Worm (Caenorhabditis elegans) whole organism, L3 larva: ENCODE measurements around the gene F54E7.6.

Experiments
- R02D3.7 ChIP-seq: fragments of 150-350 bp; optimal IDR thresholded peaks from 2 replicates; lab custom pipeline; 2014; ENCODE audit warnings: missing biosample characterization, missing genetic modification characterization
- ZK546.5 ChIP-seq: sonication (generic microtip); optimal IDR thresholded peaks from 2 replicates; lab custom pipeline; 2017; ENCODE audit warnings: missing biosample characterization, missing genetic modification characterization
- ceh-28 ChIP-seq: fragments of 150-350 bp; optimal IDR thresholded peaks from 2 replicates; lab custom pipeline; 2014; ENCODE audit warnings: missing biosample characterization, missing genetic modification reagents, missing genetic modification characterization
- ceh-82 ChIP-seq: fragments of 150-350 bp; optimal IDR thresholded peaks from 2 replicates; lab custom pipeline; 2014; ENCODE audit warnings: missing biosample characterization, missing genetic modification characterization
- ceh-9 ChIP-seq: sonication (generic microtip); optimal IDR thresholded peaks from 2 replicates; lab custom pipeline; 2018; ENCODE audit warnings: missing biosample characterization, missing genetic modification characterization
- daf-12 ChIP-seq: fragments of 150-350 bp; optimal IDR thresholded peaks from 2 replicates; lab custom pipeline; 2014; ENCODE audit warnings: missing biosample characterization, missing genetic modification reagents, missing genetic modification characterization
- egl-27 ChIP-seq: sonication (generic microtip); optimal IDR thresholded peaks from 4 replicates; lab custom pipeline; 2017; ENCODE audit warnings: missing biosample characterization, missing genetic modification reagents, missing genetic modification characterization
- elt-1 ChIP-seq: fragments of 150-350 bp; optimal IDR thresholded peaks from 2 replicates; lab custom pipeline; 2014; ENCODE audit warnings: missing biosample characterization, missing genetic modification characterization
- elt-2 ChIP-seq: sonication (generic microtip); optimal IDR thresholded peaks from 2 replicates; lab custom pipeline; 2016; ENCODE audit warnings: missing genetic modification reagents, mild to moderate bottlenecking, missing genetic modification characterization, missing compliant biosample characterization
- elt-3 ChIP-seq, 3 experiments: fragments of 150-350 bp in 1 of 3; sonication (generic microtip) in 2 of 3; optimal IDR thresholded peaks; 2 replicates in 2 of 3; 4 replicates in 1 of 3; lab custom pipeline; 2014 to 2017; ENCODE audit warnings: missing biosample characterization in 3 of 3, missing genetic modification characterization in 3 of 3
- eor-1 ChIP-seq, 2 experiments: fragments of 150-350 bp; optimal IDR thresholded peaks; 2 replicates each; lab custom pipeline; 2014 to 2018; ENCODE audit warnings: missing biosample characterization in 2 of 2, missing genetic modification characterization in 2 of 2
- fkh-10 ChIP-seq: sonication (generic microtip); optimal IDR thresholded peaks from 2 replicates; lab custom pipeline; 2017; ENCODE audit warnings: missing biosample characterization, missing genetic modification reagents, missing genetic modification characterization
- hmg-11 ChIP-seq: sonication (generic microtip); optimal IDR thresholded peaks from 2 replicates; lab custom pipeline; 2016; ENCODE audit warnings: missing genetic modification characterization, missing compliant biosample characterization
- jun-1 ChIP-seq: fragments of 150-350 bp; optimal IDR thresholded peaks from 2 replicates; lab custom pipeline; 2014; ENCODE audit warnings: missing biosample characterization, missing genetic modification reagents, missing genetic modification characterization
- lin-39 ChIP-seq: fragments of 150-350 bp; optimal IDR thresholded peaks from 2 replicates; lab custom pipeline; 2018; ENCODE audit warnings: missing biosample characterization, missing genetic modification reagents, missing genetic modification characterization
- lsy-12 ChIP-seq: sonication (generic microtip); optimal IDR thresholded peaks from 2 replicates; lab custom pipeline; 2016; ENCODE audit warnings: mild to moderate bottlenecking, missing genetic modification characterization, missing compliant biosample characterization
- mml-1 ChIP-seq: fragments of 150-350 bp; sonication (generic microtip); optimal IDR thresholded peaks from 3 replicates; lab custom pipeline; 2014; ENCODE audit warnings: missing biosample characterization, missing genetic modification characterization
- nfya-1 ChIP-seq: sonication (generic microtip); optimal IDR thresholded peaks from 2 replicates; lab custom pipeline; 2017; ENCODE audit warnings: missing genetic modification characterization, mild to moderate bottlenecking, missing compliant biosample characterization, antibody characterized with exemption, moderate library complexity; ENCODE audit not compliant: insufficient read depth
- nhr-11 ChIP-seq: fragments of 150-350 bp; optimal IDR thresholded peaks from 2 replicates; lab custom pipeline; 2014; ENCODE audit warnings: missing biosample characterization, missing genetic modification characterization
- nhr-23 ChIP-seq: fragments of 150-350 bp; optimal IDR thresholded peaks from 2 replicates; lab custom pipeline; 2014; ENCODE audit warnings: missing biosample characterization, missing genetic modification reagents, missing genetic modification characterization
- nhr-237 ChIP-seq: fragments of 150-350 bp; optimal IDR thresholded peaks from 2 replicates; lab custom pipeline; 2014; ENCODE audit warnings: missing biosample characterization, missing genetic modification characterization
- nhr-25 ChIP-seq: sonication (generic microtip); optimal IDR thresholded peaks from 2 replicates; lab custom pipeline; 2017; ENCODE audit warnings: missing biosample characterization, missing genetic modification characterization
- nhr-28 ChIP-seq: fragments of 150-350 bp; optimal IDR thresholded peaks from 2 replicates; lab custom pipeline; 2014; ENCODE audit warnings: missing biosample characterization, missing genetic modification characterization
- nhr-76 ChIP-seq: fragments of 150-350 bp; sonication (generic microtip); optimal IDR thresholded peaks from 5 replicates; lab custom pipeline; 2014; ENCODE audit warnings: missing biosample characterization, missing genetic modification characterization
- nhr-77 ChIP-seq: fragments of 150-350 bp; optimal IDR thresholded peaks from 2 replicates; lab custom pipeline; 2014; ENCODE audit warnings: missing biosample characterization, missing genetic modification characterization
- pha-4 ChIP-seq: fragments of 150-350 bp; optimal IDR thresholded peaks from 2 replicates; lab custom pipeline; 2014; ENCODE audit warnings: missing biosample characterization, missing genetic modification reagents, missing genetic modification characterization
- pqm-1 ChIP-seq: fragments of 150-350 bp; optimal IDR thresholded peaks from 2 replicates; lab custom pipeline; 2017; ENCODE audit warnings: missing biosample characterization, missing genetic modification characterization, inconsistent platforms
- sea-2 ChIP-seq: fragments of 150-350 bp; sonication (generic microtip); optimal IDR thresholded peaks from 4 replicates; lab custom pipeline; 2014; ENCODE audit warnings: missing biosample characterization, missing genetic modification reagents, missing genetic modification characterization
- skn-1 ChIP-seq: fragments of 150-350 bp; optimal IDR thresholded peaks from 2 replicates; lab custom pipeline; 2014; ENCODE audit warnings: missing biosample characterization, missing genetic modification characterization
- snpc-4 ChIP-seq: fragments of 150-350 bp; optimal IDR thresholded peaks from 2 replicates; lab custom pipeline; 2014; ENCODE audit warnings: missing biosample characterization, missing genetic modification characterization
- tbx-2 ChIP-seq: sonication (generic microtip); optimal IDR thresholded peaks from 2 replicates; lab custom pipeline; 2016; ENCODE audit warnings: mild to moderate bottlenecking, missing genetic modification characterization, missing compliant biosample characterization
- unc-39 ChIP-seq: sonication (generic microtip); optimal IDR thresholded peaks from 4 replicates; lab custom pipeline; 2017; ENCODE audit warnings: missing biosample characterization, missing genetic modification characterization
- zag-1 ChIP-seq: fragments of 150-350 bp; optimal IDR thresholded peaks from 2 replicates; lab custom pipeline; 2014; ENCODE audit warnings: missing biosample characterization, missing genetic modification characterization
- ztf-11 ChIP-seq: fragments of 150-350 bp; optimal IDR thresholded peaks from 2 replicates; lab custom pipeline; 2014; ENCODE audit warnings: missing biosample characterization, missing genetic modification characterization
- ztf-4 ChIP-seq: fragments of 150-350 bp; optimal IDR thresholded peaks from 2 replicates; lab custom pipeline; 2014; ENCODE audit warnings: missing biosample characterization, missing genetic modification characterization

Gene F54E7.6

ce11 chrIII:5692690-5693089 lies 31.8 kb upstream of the F54E7.6 start, which contains the start of the genes abi-1 and arle-14:
Gene abi-1 (minus strand): TSS chrIII:5692740.
Gene arle-14 (plus strand): TSS chrIII:5692906.
- TF ChIP-seq hmg-11 (tag; lab: Kevin White, UChicago): peak; percentile 17
- no peak for TF ChIP-seq nhr-23 (tag; lab: Kevin White, UChicago)
- no peak for TF ChIP-seq tbx-2 (tag; lab: Kevin White, UChicago)
- TF ChIP-seq elt-1: no peak
- TF ChIP-seq R02D3.7: peak; percentile 15
- no peak for TF ChIP-seq lsy-12 (tag; lab: Kevin White, UChicago)
- no peak for TF ChIP-seq sea-2
- TF ChIP-seq nfya-1 (tag; lab: Kevin White, UChicago): peak; percentile 35
- TF ChIP-seq pha-4 (tag; lab: Kevin White, UChicago): peak; percentile 39

- TF ChIP-seq hmg-11 (tag; lab: Kevin White, UChicago) (no peak), daf-12 (tag; lab: Kevin White, UChicago) (no peak), pqm-1 (tag; lab: Kevin White, UChicago) (no peak), pha-4 (tag; lab: Kevin White, UChicago) (no peak), eor-1 (tag; optimal IDR thresholded peaks at IDR 0.05; lab: Kevin White, UChicago) (no peak), ceh-82 (tag; lab: Kevin White, UChicago) (no peak), ceh-9 (tag; lab: Kevin White, UChicago) (no peak), nfya-1 (tag; lab: Kevin White, UChicago) (no peak), nhr-76 (no peak), nhr-237 (tag; lab: Kevin White, UChicago) (no peak), nhr-23 (tag; lab: Kevin White, UChicago) (no peak), lin-39 (no peak), nhr-25 (tag; lab: Kevin White, UChicago) (no peak), elt-1 (no peak), nhr-77 (no peak), jun-1 (no peak), mml-1 (tag; lab: Kevin White, UChicago) (no peak), unc-39 (tag; lab: Kevin White, UChicago) (no peak), nhr-28 (tag; lab: Kevin White, UChicago) (no peak)
Observed at ce11 chrIII:5691826-5692225, 30.9 kb upstream of the F54E7.6 start.

- peak; percentile 30 for TF ChIP-seq elt-2 (tag; lab: Kevin White, UChicago)
- no peak for TF ChIP-seq skn-1 (tag; lab: Kevin White, UChicago)
- no peak for TF ChIP-seq tbx-2 (tag; lab: Kevin White, UChicago)
- no peak for TF ChIP-seq fkh-10 (GFP tag; lab: Kevin White, UChicago)
- peak; percentile 38 for TF ChIP-seq lin-39
- no peak for TF ChIP-seq mml-1 (tag; lab: Kevin White, UChicago)
- no peak for TF ChIP-seq ztf-4 (tag; lab: Kevin White, UChicago)
- TF ChIP-seq pqm-1 (tag; lab: Kevin White, UChicago): peak; percentile 25
- no peak for TF ChIP-seq ZK546.5 (tag; lab: Kevin White, UChicago)
- no peak for TF ChIP-seq nhr-11 (tag; lab: Kevin White, UChicago)
- TF ChIP-seq ceh-28 (tag; lab: Kevin White, UChicago): no peak
- peak; percentile 39 for TF ChIP-seq snpc-4 (tag; lab: Kevin White, UChicago)
- no peak for TF ChIP-seq elt-3 (tag; optimal IDR thresholded peaks at IDR 0.05; lab: Kevin White, UChicago)
- TF ChIP-seq nfya-1 (tag; lab: Kevin White, UChicago): peak; percentile 71
- peak; percentile 98 for TF ChIP-seq pha-4 (tag; lab: Kevin White, UChicago)
- TF ChIP-seq lsy-12 (tag; lab: Kevin White, UChicago): no peak
- no peak for TF ChIP-seq zag-1 (tag; lab: Kevin White, UChicago)
- no peak for TF ChIP-seq ceh-82 (tag; lab: Kevin White, UChicago)
- peak; percentile 65 for TF ChIP-seq hmg-11 (tag; lab: Kevin White, UChicago)
- no peak for TF ChIP-seq R02D3.7
Observed at ce11 chrIII:5688246-5688645, 27.4 kb upstream of the F54E7.6 start.

ce11 chrIII:5683998-5684397 lies 23.1 kb upstream of the F54E7.6 start, which contains the start of gene rcan-1:
Gene rcan-1 (minus strand): TSS chrIII:5684098.
- TF ChIP-seq ztf-4 (tag; lab: Kevin White, UChicago): no peak
- TF ChIP-seq ztf-11 (tag; lab: Kevin White, UChicago): no peak
- no peak for TF ChIP-seq ceh-82 (tag; lab: Kevin White, UChicago)
- no peak for TF ChIP-seq lsy-12 (tag; lab: Kevin White, UChicago)
- TF ChIP-seq nhr-76: no peak
- TF ChIP-seq nhr-77: no peak
- no peak for TF ChIP-seq egl-27
